Worm (Caenorhabditis elegans): ENCODE measurements around the gene srx-116.

Gene srx-116

DNA sequence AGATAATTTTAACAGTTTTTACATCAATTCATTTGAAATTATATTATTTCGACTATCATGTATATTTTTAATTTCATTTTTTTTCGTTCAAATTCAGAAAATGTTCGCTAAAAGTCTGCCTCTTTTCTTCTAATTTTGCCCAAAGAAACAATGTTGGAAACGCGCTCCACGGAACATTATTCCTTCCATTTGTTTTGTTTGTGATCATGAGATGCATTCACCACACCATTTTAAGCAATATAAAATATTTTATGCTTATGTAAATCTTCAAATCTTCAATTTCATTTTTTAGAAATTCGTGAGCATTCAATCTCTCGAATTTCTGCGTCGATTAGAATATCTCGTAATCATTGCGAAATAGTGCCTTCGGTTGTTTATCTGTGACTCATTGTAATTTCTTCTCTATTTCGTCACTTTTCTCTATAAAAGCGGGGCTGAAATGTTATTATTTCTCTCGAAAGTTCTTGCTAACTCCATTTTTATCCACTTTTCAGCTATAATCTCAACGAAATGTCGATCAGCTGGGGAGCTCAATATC is 26.7 kb downstream of the srx-116 start, which contains the start of gene istr-1:
Gene istr-1, plus strand, starts transcription at position 495 of the 538 bp plus-strand sequence.
- TF ChIP-seq dao-5 (tag; optimal IDR thresholded peaks at IDR 0.05) (no peak), him-1 (tag; optimal IDR thresholded peaks at IDR 0.05) (no peak), W03F9.2 (tag; optimal IDR thresholded peaks at IDR 0.05) (no peak)

- no peak for TF ChIP-seq him-1 (tag; optimal IDR thresholded peaks at IDR 0.05)
- TF ChIP-seq W03F9.2 (tag; optimal IDR thresholded peaks at IDR 0.05) = no peak
- TF ChIP-seq dao-5 (tag; optimal IDR thresholded peaks at IDR 0.05) = no peak
Observed at ce11 chrV:12701613-12702012, 30.9 kb downstream of the srx-116 start.

ce11 chrV:12704077-12704476 is 33.4 kb downstream of the srx-116 start, which contains the start of gene R11D1.1:
Gene R11D1.1 (plus strand): TSS chrV:12704377.
- no peak for TF ChIP-seq dao-5 (tag; optimal IDR thresholded peaks at IDR 0.05)

ce11 chrV:12706511-12706910 is 35.8 kb downstream of the srx-116 start:
- TF ChIP-seq W03F9.2 (tag; optimal IDR thresholded peaks at IDR 0.05) = no peak
- no peak for TF ChIP-seq him-1 (tag; optimal IDR thresholded peaks at IDR 0.05)
- TF ChIP-seq dao-5 (tag; optimal IDR thresholded peaks at IDR 0.05) = no peak

DNA sequence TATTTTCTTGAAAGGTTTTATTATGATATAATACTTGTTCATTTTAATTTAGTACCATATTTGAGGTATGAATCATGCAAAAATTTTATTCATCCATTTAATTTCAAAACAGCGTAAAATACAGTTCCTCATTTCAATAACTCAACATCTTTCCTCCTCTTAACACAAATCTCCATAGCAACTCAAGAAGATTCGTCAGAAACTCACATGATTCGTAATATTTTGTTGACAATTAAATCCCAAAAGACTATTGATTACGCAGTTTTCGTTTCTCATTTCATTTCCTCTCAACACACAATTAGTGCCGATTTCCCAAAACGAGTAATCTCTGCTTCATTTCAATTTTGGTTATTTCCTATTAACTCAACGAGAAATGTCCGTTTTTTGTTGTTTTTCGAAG is 37.6 kb downstream of the srx-116 start, which contains the start of gene R11D1.2:
Gene R11D1.2, plus strand, starts transcription at position 301 of the 400 bp plus-strand sequence.
- TF ChIP-seq W03F9.2 (tag; optimal IDR thresholded peaks at IDR 0.05) (no peak), him-1 (tag; optimal IDR thresholded peaks at IDR 0.05) (no peak), dao-5 (tag; optimal IDR thresholded peaks at IDR 0.05) (no peak)

DNA sequence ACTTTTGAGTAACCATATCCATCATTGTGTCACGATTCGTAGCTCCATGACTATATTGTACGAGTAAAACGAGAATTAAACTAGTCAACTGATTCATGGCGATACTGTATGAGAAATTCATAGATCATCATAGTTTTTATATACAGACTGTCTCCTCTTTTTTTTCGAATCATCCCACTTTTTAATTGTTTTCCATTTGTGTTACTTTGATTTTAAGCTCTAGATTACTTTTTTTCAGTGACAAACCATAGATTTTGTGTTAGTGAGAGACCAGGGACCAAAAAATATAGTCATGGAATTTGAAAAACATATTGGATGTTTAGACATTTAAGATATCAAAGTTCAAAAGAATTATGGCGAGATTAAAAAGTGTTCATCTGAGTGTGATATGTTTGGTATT is 41.3 kb downstream of the srx-116 start, which contains the start of gene R11D1.3:
Gene R11D1.3, minus strand, starts transcription at position 101 of the 400 bp plus-strand sequence.
- TF ChIP-seq dao-5 (tag; optimal IDR thresholded peaks at IDR 0.05) (no peak), him-1 (tag; optimal IDR thresholded peaks at IDR 0.05) (no peak), W03F9.2 (tag; optimal IDR thresholded peaks at IDR 0.05) (no peak)

- TF ChIP-seq W03F9.2 (tag; optimal IDR thresholded peaks at IDR 0.05) = no peak
- TF ChIP-seq him-1 (tag; optimal IDR thresholded peaks at IDR 0.05) = no peak
- no peak for TF ChIP-seq dao-5 (tag; optimal IDR thresholded peaks at IDR 0.05)
Observed at ce11 chrV:12714120-12714519, 43.4 kb downstream of the srx-116 start, which contains the start of gene R11D1.4. Gene R11D1.4 (minus strand): TSS chrV:12714220.

ce11 chrV:12716447-12716846 is 45.7 kb downstream of the srx-116 start, which contains the start of gene str-178:
Gene str-178 (minus strand): TSS chrV:12716547.
- TF ChIP-seq W03F9.2 (tag; optimal IDR thresholded peaks at IDR 0.05) = no peak
- TF ChIP-seq dao-5 (tag; optimal IDR thresholded peaks at IDR 0.05) = no peak
- TF ChIP-seq him-1 (tag; optimal IDR thresholded peaks at IDR 0.05) = no peak

DNA sequence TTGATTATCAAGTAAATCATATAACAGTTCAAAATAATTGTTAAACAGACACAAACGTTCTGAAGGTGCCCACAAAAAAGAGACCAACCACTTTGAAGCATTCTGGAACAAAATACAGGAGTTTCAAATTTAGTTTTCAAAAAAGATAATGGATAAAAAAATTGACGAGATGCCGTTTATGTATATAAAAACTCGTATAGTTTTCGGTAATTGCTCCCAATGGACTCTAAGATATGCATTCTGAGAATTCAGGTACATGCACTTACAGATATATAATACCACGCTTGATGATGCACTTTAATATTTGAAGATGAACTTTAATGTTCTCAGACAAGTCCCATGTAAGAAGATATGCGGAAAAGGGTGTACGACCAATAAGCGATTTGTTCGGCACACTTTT is 47.9 kb downstream of the srx-116 start, which contains the start of gene str-181:
Gene str-181, minus strand, starts transcription at position 101 of the 400 bp plus-strand sequence.
- TF ChIP-seq him-1 (tag; optimal IDR thresholded peaks at IDR 0.05) = no peak
- no peak for TF ChIP-seq dao-5 (tag; optimal IDR thresholded peaks at IDR 0.05)
- no peak for TF ChIP-seq W03F9.2 (tag; optimal IDR thresholded peaks at IDR 0.05)

DNA sequence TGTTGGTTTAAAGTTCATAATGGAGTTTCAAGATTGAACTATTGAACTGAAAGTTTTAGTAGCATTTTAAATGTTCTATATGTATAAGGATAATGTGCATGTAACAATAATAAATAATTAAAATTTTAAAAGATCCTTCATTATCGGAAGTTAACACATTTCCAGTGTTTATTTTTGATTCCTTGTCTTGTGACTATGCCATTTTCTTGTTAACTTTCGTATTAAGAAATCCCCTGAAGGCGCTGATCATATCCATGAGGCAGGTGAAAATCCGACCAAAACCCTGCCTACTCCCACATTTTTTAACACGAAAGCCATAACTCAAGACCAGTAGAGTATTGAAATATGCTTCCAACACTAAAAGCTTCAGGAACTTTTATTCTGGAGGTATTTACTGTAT is 49.0 kb downstream of the srx-116 start, which contains the start of gene R11D1.7:
Gene R11D1.7, plus strand, starts transcription at position 301 of the 400 bp plus-strand sequence.
- TF ChIP-seq dao-5 (tag; optimal IDR thresholded peaks at IDR 0.05) (no peak), him-1 (tag; optimal IDR thresholded peaks at IDR 0.05) (no peak), W03F9.2 (tag; optimal IDR thresholded peaks at IDR 0.05) (no peak)

Data from whole organism, L4/young adult.